Worm (Caenorhabditis elegans) whole organism, L3 larva: Measurements from ENCODE around the gene K03H6.5.

Experiments
- ceh-28 ChIP-seq: fragments of 150-350 bp; optimal IDR thresholded peaks from 2 replicates; lab custom pipeline; 2014; ENCODE audit warnings: missing biosample characterization, missing genetic modification reagents, missing genetic modification characterization
- elt-3 ChIP-seq, 3 experiments: fragments of 150-350 bp in 1 of 3; sonication (generic microtip) in 2 of 3; optimal IDR thresholded peaks; 2 replicates in 2 of 3; 4 replicates in 1 of 3; lab custom pipeline; 2014 to 2017; ENCODE audit warnings: missing biosample characterization in 3 of 3, missing genetic modification characterization in 3 of 3
- fkh-10 ChIP-seq: sonication (generic microtip); optimal IDR thresholded peaks from 2 replicates; lab custom pipeline; 2017; ENCODE audit warnings: missing biosample characterization, missing genetic modification reagents, missing genetic modification characterization
- hmg-11 ChIP-seq: sonication (generic microtip); optimal IDR thresholded peaks from 2 replicates; lab custom pipeline; 2016; ENCODE audit warnings: missing genetic modification characterization, missing compliant biosample characterization
- lin-15B ChIP-seq: fragments of 150-350 bp; optimal IDR thresholded peaks from 2 replicates; lab custom pipeline; 2014; ENCODE audit warnings: missing biosample characterization, missing genetic modification characterization
- mml-1 ChIP-seq: fragments of 150-350 bp; sonication (generic microtip); optimal IDR thresholded peaks from 3 replicates; lab custom pipeline; 2014; ENCODE audit warnings: missing biosample characterization, missing genetic modification characterization
- nhr-11 ChIP-seq: fragments of 150-350 bp; optimal IDR thresholded peaks from 2 replicates; lab custom pipeline; 2014; ENCODE audit warnings: missing biosample characterization, missing genetic modification characterization
- nhr-12 ChIP-seq: fragments of 150-350 bp; optimal IDR thresholded peaks from 2 replicates; lab custom pipeline; 2014; ENCODE audit warnings: missing biosample characterization, missing genetic modification characterization
- nhr-23 ChIP-seq: fragments of 150-350 bp; optimal IDR thresholded peaks from 2 replicates; lab custom pipeline; 2014; ENCODE audit warnings: missing biosample characterization, missing genetic modification reagents, missing genetic modification characterization
- nhr-28 ChIP-seq: fragments of 150-350 bp; optimal IDR thresholded peaks from 2 replicates; lab custom pipeline; 2014; ENCODE audit warnings: missing biosample characterization, missing genetic modification characterization
- nhr-43 ChIP-seq: sonication (generic microtip); optimal IDR thresholded peaks from 2 replicates; lab custom pipeline; 2016; ENCODE audit warnings: mild to moderate bottlenecking, missing genetic modification characterization, missing compliant biosample characterization; ENCODE audit not compliant: poor library complexity, severe bottlenecking

DNA sequence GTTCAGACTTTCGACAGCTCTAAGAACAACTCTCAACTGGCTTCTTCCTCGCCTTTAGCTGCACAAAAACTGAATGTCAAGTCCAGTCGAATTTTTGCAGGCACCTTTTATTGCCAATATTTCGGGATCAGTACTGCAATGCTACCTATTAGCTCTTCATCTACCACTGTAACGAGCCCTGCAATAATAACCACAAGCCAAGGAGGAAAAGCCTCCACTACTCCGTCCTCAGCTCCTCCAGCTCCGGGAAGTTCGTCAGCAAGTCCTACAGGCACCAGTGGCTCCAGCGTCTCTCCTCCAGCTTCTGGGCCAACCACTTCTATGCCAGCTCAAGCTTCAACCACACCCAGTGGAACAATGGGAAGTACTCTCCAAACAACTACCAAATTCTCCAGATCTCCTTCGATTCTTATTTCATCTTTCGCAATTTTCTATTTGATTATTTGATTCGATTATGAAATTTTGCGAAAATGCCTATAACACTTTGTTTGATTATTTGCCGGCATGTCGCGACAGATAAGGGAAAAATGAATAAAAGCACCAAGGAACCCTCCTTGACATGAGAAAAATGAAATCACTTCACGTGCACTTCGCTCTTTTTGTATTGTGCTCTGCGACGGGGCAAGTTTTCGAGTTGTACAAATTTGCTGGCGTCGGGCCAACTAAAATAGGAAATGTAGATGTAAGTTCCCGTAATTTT lies 19.0 kb upstream of the K03H6.5 start, which contains the start of gene C34H4.1:
- TF ChIP-seq ceh-28 (tag; lab: Kevin White, UChicago) (no peak), elt-3 (tag; optimal IDR thresholded peaks at IDR 0.05; lab: Kevin White, UChicago) (no peak), nhr-43 (no peak), nhr-28 (tag; lab: Kevin White, UChicago) (no peak), nhr-11 (tag; lab: Kevin White, UChicago) (no peak), mml-1 (tag; lab: Kevin White, UChicago) (no peak), fkh-10 (GFP tag; lab: Kevin White, UChicago) (no peak), hmg-11 (tag; lab: Kevin White, UChicago) (no peak), lin-15B (tag; lab: Kevin White, UChicago) (no peak), nhr-12 (no peak), nhr-23 (tag; lab: Kevin White, UChicago) (no peak)
